Worm (Caenorhabditis elegans) whole organism, early embryonic: Measurements from ENCODE around the gene C13G3.12.

ENCODE experiments used
- B0310.2 ChIP-seq: sonication (generic microtip); optimal IDR thresholded peaks from 2 replicates; lab custom pipeline; 2016; ENCODE audit warnings: mild to moderate bottlenecking, missing genetic modification characterization, missing compliant biosample characterization
- F13C5.2 ChIP-seq: sonication (generic microtip); optimal IDR thresholded peaks from 2 replicates; lab custom pipeline; 2017; ENCODE audit warnings: mild to moderate bottlenecking, missing genetic modification characterization, inconsistent platforms, missing compliant biosample characterization
- aly-1 ChIP-seq: sonication (generic microtip); optimal IDR thresholded peaks from 2 replicates; lab custom pipeline; 2016; ENCODE audit warnings: missing genetic modification characterization, missing compliant biosample characterization
- ama-1 ChIP-seq: fragments of 150-350 bp; optimal IDR thresholded peaks from 2 replicates; lab custom pipeline; 2014
- ceh-13 ChIP-seq: fragments of 200-800 bp; sonication (Bioruptor generic); optimal IDR thresholded peaks from 2 replicates; lab custom pipeline; 2018; ENCODE audit warnings: mild to moderate bottlenecking, missing genetic modification characterization, missing compliant biosample characterization
- ceh-36 ChIP-seq: sonication (generic microtip); optimal IDR thresholded peaks from 2 replicates; lab custom pipeline; 2016; ENCODE audit warnings: missing genetic modification characterization, inconsistent platforms, missing compliant biosample characterization
- ets-7 ChIP-seq: sonication (generic microtip); optimal IDR thresholded peaks from 2 replicates; lab custom pipeline; 2016; ENCODE audit warnings: missing genotype, missing genetic modification characterization, missing compliant biosample characterization
- flt-1 ChIP-seq: fragments of 200-800 bp; sonication (Bioruptor generic); IDR thresholded peaks from 2 replicates; pipeline ENCODE4 v1.3.6; 2022; ENCODE audit warnings: missing genetic modification characterization, missing compliant biosample characterization
- hmbx-1 ChIP-seq: sonication (generic microtip); optimal IDR thresholded peaks from 2 replicates; lab custom pipeline; 2016; ENCODE audit warnings: mild to moderate bottlenecking, missing genetic modification characterization, missing compliant biosample characterization
- hmg-4 ChIP-seq: fragments of 200-800 bp; sonication (Bioruptor generic); optimal IDR thresholded peaks from 2 replicates; lab custom pipeline; 2018; ENCODE audit warnings: mild to moderate bottlenecking, missing genetic modification characterization, missing compliant biosample characterization
- hnd-1 ChIP-seq: sonication (generic microtip); optimal IDR thresholded peaks from 2 replicates; lab custom pipeline; 2016; ENCODE audit warnings: missing genetic modification characterization, missing compliant biosample characterization
- pes-1 ChIP-seq: fragments of 200-800 bp; sonication (Bioruptor generic); IDR thresholded peaks from 2 replicates; pipeline ENCODE4 v1.3.6; 2022; ENCODE audit warnings: missing genetic modification reagents, missing genetic modification characterization, missing compliant biosample characterization
- scrt-1 ChIP-seq: fragments of 200-800 bp; sonication (Bioruptor generic); IDR thresholded peaks from 2 replicates; pipeline ENCODE4 v1.3.6; 2022; ENCODE audit warnings: missing genetic modification characterization, missing compliant biosample characterization
- sea-1 ChIP-seq: fragments of 200-800 bp; sonication (Bioruptor generic); conservative IDR thresholded peaks from 2 replicates; pipeline ENCODE4 v1.3.6; 2022; ENCODE audit warnings: missing genetic modification characterization, missing compliant biosample characterization
- tbx-11 ChIP-seq: fragments of 200-800 bp; sonication (Bioruptor generic); IDR thresholded peaks from 2 replicates; pipeline ENCODE4 v1.3.6; 2022; ENCODE audit warnings: missing genetic modification characterization, missing compliant biosample characterization
- tbx-37 ChIP-seq: fragments of 200-800 bp; sonication (Bioruptor generic); conservative IDR thresholded peaks from 2 replicates; pipeline ENCODE4 v1.3.6; 2022; ENCODE audit warnings: missing genetic modification reagents, missing genetic modification characterization, missing compliant biosample characterization
- tra-4 ChIP-seq: sonication (generic microtip); optimal IDR thresholded peaks from 2 replicates; lab custom pipeline; 2017; ENCODE audit warnings: missing genetic modification characterization, missing compliant biosample characterization

Gene C13G3.12

DNA sequence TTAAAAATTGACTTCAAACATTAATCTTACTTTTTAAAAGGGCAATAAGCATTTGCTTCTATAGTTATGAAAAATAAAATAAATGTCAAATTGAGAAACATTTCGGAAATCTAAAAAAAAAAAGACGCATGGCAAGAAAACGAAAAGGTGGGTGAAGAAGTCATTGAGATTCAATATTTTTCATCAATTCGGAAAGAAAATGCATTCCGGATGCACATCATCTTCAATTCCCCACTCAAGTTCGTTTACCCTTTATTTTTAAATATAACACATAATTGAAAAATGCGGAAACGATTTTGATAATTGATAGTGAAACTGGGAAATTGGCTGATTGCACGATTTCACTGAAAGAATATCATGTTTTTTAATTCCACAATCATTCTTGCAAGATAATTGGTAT is 20.3 kb downstream of the C13G3.12 start, which contains the start of gene F53B7.4:
Gene F53B7.4 (minus strand): TSS at position 101 of the 400 bp plus-strand sequence.
- TF ChIP-seq hmg-4 (GFP tag; lab: Kevin White, UChicago) (no peak), tbx-37 (GFP tag; lab: Robert Waterston, UW) (no peak), ama-1 (lab: Kevin White, UChicago) (no peak), ceh-36 (tag; lab: Kevin White, UChicago) (no peak), ceh-13 (GFP tag; lab: Kevin White, UChicago) (no peak), pes-1 (GFP tag; lab: Robert Waterston, UW) (no peak), F13C5.2 (tag; lab: Kevin White, UChicago) (no peak), hmbx-1 (no peak)

DNA sequence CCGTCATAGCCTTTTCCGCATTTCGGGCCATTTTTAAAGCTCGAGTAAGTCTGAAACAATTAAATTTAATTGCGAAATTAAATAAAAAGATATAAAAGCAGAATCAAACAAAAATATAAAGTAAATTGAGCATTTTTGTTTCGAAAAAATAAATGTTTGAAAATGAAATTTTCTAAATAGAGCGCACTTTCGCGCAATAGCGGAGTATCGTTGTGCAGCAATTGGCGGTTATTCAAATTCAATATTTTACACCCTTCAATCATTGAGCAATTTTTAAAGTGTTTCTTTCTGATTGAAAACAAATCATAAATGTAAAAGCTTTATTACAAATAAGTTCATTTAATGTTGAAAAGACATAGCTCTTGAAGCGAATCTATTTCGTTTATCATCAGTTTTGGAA is 22.1 kb downstream of the C13G3.12 start, which contains the start of gene isy-1:
Gene isy-1 (minus strand): TSS at position 50 of the 400 bp plus-strand sequence.
- TF ChIP-seq F13C5.2 (tag; lab: Kevin White, UChicago) (peak; percentile 23), ama-1 (lab: Kevin White, UChicago) (no peak)

DNA sequence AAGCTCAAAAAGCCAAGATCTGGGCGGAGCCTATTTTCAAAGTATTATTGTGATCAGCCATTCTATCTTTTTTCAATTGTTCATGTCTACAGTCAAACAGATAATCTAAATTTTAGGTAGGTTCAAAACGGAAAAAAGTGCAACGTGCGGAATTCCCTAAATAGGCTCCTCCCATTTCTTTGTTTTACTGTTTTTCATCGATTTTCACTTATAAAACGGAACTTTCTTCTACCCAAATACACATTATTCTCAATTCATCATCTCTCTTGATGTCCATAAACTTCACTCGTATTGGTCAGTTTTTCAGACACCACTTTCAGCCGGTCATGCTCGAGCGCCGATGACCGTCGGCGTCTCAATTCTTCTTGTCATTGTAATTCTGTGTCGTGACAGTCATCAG is 23.9 kb downstream of the C13G3.12 start, which contains the start of gene F53B7.7:
Gene F53B7.7 (plus strand): TSS at position 301 of the 400 bp plus-strand sequence.
- TF ChIP-seq hmg-4 (GFP tag; lab: Kevin White, UChicago): no peak
- no peak for TF ChIP-seq sea-1
- TF ChIP-seq aly-1 (tag; lab: Kevin White, UChicago): no peak
- TF ChIP-seq tbx-11 (GFP tag; lab: Robert Waterston, UW): no peak
- no peak for TF ChIP-seq ama-1 (lab: Kevin White, UChicago)
- no peak for TF ChIP-seq ets-7 (tag; lab: Kevin White, UChicago)
- no peak for TF ChIP-seq ceh-36 (tag; lab: Kevin White, UChicago)

DNA sequence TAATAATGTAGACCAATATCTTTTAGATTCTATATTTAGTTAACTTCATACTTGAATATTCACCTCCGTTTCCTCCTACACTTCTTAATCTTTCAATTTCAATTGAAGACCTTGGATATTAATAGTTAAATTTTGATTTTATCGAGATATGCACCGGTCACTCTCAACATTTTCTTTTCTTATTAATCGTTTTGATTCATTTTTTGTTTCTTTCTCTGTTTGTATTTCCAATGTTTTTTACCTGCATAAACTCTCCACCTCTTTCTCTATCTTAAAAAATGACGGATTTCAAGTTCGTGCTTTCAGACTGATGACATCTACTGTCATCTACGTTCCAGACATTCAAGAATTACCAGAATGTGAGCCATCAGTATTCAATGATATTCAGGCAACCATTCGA is 30.9 kb downstream of the C13G3.12 start, which contains the start of gene frpr-9:
Gene frpr-9 (plus strand): TSS at position 301 of the 400 bp plus-strand sequence.
- no peak for TF ChIP-seq ama-1 (lab: Kevin White, UChicago)
- no peak for TF ChIP-seq sea-1

DNA sequence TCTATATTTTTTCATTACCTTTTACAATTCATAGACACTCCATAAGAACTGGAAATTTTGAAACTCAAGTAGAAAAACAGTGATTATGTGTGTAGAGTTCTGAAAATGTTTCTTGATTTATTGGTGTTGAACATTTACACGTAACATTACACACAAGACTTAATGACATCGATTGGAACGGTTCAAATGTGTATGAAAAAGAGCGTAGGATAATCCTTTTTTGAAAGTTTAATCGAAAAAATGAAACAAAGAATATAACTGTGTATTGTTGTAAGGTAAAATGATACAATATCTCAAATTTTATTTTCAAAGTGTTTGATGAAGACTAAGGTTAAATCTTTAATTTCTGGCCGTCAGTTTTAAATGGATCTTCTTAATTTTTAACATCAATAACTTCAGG is 41.6 kb downstream of the C13G3.12 start, which contains the start of gene fig-1:
Gene fig-1 (minus strand): TSS at position 101 of the 400 bp plus-strand sequence.
- no peak for TF ChIP-seq hnd-1
- TF ChIP-seq hmg-4 (GFP tag; lab: Kevin White, UChicago): no peak
- no peak for TF ChIP-seq tra-4
- TF ChIP-seq flt-1 (GFP tag; lab: Robert Waterston, UW): no peak
- no peak for TF ChIP-seq ceh-36 (tag; lab: Kevin White, UChicago)
- no peak for TF ChIP-seq F13C5.2 (tag; lab: Kevin White, UChicago)
- no peak for TF ChIP-seq B0310.2
- no peak for TF ChIP-seq scrt-1 (GFP tag; lab: Robert Waterston, UW)
- TF ChIP-seq ceh-13 (GFP tag; lab: Kevin White, UChicago): no peak
- TF ChIP-seq pes-1 (GFP tag; lab: Robert Waterston, UW): no peak
- no peak for TF ChIP-seq ets-7 (tag; lab: Kevin White, UChicago)
- no peak for TF ChIP-seq ama-1 (lab: Kevin White, UChicago)
- TF ChIP-seq tbx-37 (GFP tag; lab: Robert Waterston, UW): no peak
- no peak for TF ChIP-seq hmbx-1
- TF ChIP-seq tbx-11 (GFP tag; lab: Robert Waterston, UW): no peak
- TF ChIP-seq sea-1: no peak
- TF ChIP-seq aly-1 (tag; lab: Kevin White, UChicago): no peak

DNA sequence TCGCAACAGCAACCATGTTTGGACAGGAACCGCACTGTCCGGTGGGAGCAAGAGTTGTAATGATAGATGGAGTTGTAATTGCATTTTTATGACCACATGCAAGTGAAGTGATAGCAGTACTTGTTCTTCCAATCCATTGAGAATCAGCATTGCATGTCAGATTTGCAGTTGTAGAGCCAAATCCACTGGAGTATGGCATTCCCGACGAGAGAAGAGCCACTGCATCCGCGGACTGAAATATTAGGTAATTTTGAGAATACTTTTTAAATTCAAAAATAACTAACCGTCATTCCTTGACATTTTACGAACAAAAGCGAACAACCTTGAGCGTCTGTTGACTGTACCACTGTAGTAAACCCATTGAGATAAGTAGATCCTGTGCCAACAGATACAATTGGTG is 47.6 kb downstream of the C13G3.12 start:
- TF ChIP-seq scrt-1 (GFP tag; lab: Robert Waterston, UW) (no peak), sea-1 (no peak), F13C5.2 (tag; lab: Kevin White, UChicago) (no peak), pes-1 (GFP tag; lab: Robert Waterston, UW) (no peak), B0310.2 (no peak), aly-1 (tag; lab: Kevin White, UChicago) (no peak), hmbx-1 (no peak), ceh-13 (GFP tag; lab: Kevin White, UChicago) (no peak), ets-7 (tag; lab: Kevin White, UChicago) (no peak), hnd-1 (no peak), flt-1 (GFP tag; lab: Robert Waterston, UW) (no peak), tbx-37 (GFP tag; lab: Robert Waterston, UW) (no peak), ceh-36 (tag; lab: Kevin White, UChicago) (no peak), hmg-4 (GFP tag; lab: Kevin White, UChicago) (no peak), ama-1 (lab: Kevin White, UChicago) (no peak), tra-4 (no peak), tbx-11 (GFP tag; lab: Robert Waterston, UW) (no peak)
